Worm (Caenorhabditis elegans) whole organism, L2 larva: ENCODE results near the gene F33A8.7.

Experiments used
- nhr-12 ChIP-seq: fragments of 150-350 bp; optimal IDR thresholded peaks from 2 replicates; lab custom pipeline; 2014; ENCODE audit warnings: missing biosample characterization, missing genetic modification characterization
- ztf-11 ChIP-seq: sonication (generic microtip); optimal IDR thresholded peaks from 2 replicates; lab custom pipeline; 2017; ENCODE audit warnings: missing biosample characterization, missing genetic modification characterization

DNA sequence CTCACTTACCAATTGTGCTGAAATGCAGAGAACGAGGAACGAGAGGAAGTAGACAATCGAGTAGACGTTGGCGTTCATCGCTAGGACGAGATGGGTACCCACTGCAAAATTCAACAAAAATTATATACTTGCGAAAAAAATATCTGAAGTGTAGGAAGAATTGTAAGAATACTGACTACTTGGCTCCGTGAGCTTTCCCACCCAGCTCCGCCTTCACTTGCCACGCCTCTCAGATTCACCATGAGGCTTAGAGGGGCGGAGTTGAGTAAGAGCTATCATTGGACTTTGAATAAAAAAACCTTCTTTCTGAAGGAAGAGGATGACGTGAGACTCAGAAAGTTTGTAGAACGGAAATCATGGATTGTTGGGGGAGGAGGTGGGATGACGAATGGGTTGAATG lies 4.8 kb upstream of the F33A8.7 start, which contains the start of gene nlp-18:
- TF ChIP-seq ztf-11 (tag; lab: Kevin White, UChicago) (no peak), nhr-12 (tag; lab: Kevin White, UChicago) (no peak)
